Worm (Caenorhabditis elegans) whole organism, mixed stage, embryonic: ENCODE data around the gene gcy-34.

ENCODE experiments used
- blmp-1 ChIP-seq: fragments of 150-350 bp; optimal IDR thresholded peaks from 2 replicates; lab custom pipeline; 2014; ENCODE audit warnings: missing biosample characterization, missing genetic modification characterization
- ham-2 ChIP-seq: fragments of 200-800 bp; sonication (Bioruptor generic); optimal IDR thresholded peaks from 2 replicates; lab custom pipeline; 2018; ENCODE audit warnings: mild to moderate bottlenecking, missing genetic modification characterization, missing compliant biosample characterization
- hlh-1 ChIP-seq: fragments of 150-350 bp; optimal IDR thresholded peaks from 2 replicates; lab custom pipeline; 2014; ENCODE audit warnings: missing biosample characterization, missing genetic modification reagents, missing genetic modification characterization
- lsy-2 ChIP-seq: fragments of 150-350 bp; optimal IDR thresholded peaks from 2 replicates; lab custom pipeline; 2014; ENCODE audit warnings: missing biosample characterization, missing genetic modification characterization
- nhr-12 ChIP-seq: fragments of 150-350 bp; optimal IDR thresholded peaks from 2 replicates; lab custom pipeline; 2014; ENCODE audit warnings: missing biosample characterization, missing genetic modification characterization
- nhr-28 ChIP-seq: fragments of 150-350 bp; optimal IDR thresholded peaks from 2 replicates; lab custom pipeline; 2014; ENCODE audit warnings: missing biosample characterization, missing genetic modification characterization
- unc-39 ChIP-seq: fragments of 150-350 bp; optimal IDR thresholded peaks from 2 replicates; lab custom pipeline; 2014; ENCODE audit warnings: missing biosample characterization, missing genetic modification characterization

DNA sequence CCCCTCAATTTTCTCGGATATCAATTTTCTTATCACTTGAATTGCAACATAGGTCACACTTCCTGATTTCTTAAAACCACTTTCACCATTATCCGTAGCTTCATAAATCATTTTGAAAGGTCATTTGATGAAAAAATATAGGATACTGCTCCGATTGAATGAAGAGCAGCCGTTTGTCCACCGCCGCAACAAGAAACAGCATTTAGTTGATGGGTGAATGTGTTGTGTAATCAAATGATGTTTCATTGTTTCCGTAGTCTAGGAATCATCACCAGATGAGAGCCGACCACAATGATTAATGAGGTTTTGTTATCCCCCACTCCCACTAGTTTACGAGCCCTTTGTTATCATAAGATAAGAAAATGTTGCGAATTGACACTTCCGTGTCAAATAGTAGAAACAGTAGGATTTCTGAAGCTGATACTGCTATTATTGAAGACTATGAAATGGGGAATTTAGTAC is 39.8 kb downstream of the gcy-34 start, which contains the start of gene twk-43:
- TF ChIP-seq unc-39 (tag; lab: Kevin White, UChicago), result no peak
- no peak for TF ChIP-seq nhr-28 (tag; lab: Kevin White, UChicago)
- TF ChIP-seq lsy-2 (tag; lab: Kevin White, UChicago), result no peak
- TF ChIP-seq blmp-1 (tag; lab: Kevin White, UChicago), result no peak
- TF ChIP-seq hlh-1 (tag; lab: Kevin White, UChicago), result no peak
- TF ChIP-seq nhr-12 (tag; lab: Kevin White, UChicago), result no peak
- TF ChIP-seq ham-2 (GFP tag; lab: Kevin White, UChicago), result no peak
